Fruit fly (Drosophila melanogaster) whole organism, embryonic: ENCODE measurements around the gene CG5188.
A peak's percentile ranks its signal among the peaks of the same experiment; 100 is the strongest.

Source experiments
- Awh ChIP-seq: fragments of 200-800 bp; sonication (Bioruptor generic); IDR thresholded peaks from 2 replicates; pipeline ENCODE4, ENCODE4 v1.3.6; 2022; ENCODE audit warnings: missing biosample characterization, missing genetic modification characterization
- Bgb ChIP-seq: fragments of 200-800 bp; sonication (Bioruptor generic); IDR thresholded peaks from 2 replicates; pipeline ENCODE4 v1.3.6; 2022; ENCODE audit warnings: missing biosample characterization, missing genetic modification characterization; ENCODE audit not compliant: partially characterized antibody
- CG11093 ChIP-seq: fragments of 200-800 bp; sonication (Bioruptor generic); IDR thresholded peaks from 3 replicates; pipeline ENCODE4 v1.3.6; 2022; ENCODE audit warnings: missing biosample characterization, missing genetic modification characterization
- CG11560 ChIP-seq: fragments of 200-800 bp; sonication (Bioruptor generic); IDR thresholded peaks from 3 replicates; pipeline ENCODE4 v1.3.6; 2022; ENCODE audit warnings: missing biosample characterization, missing genetic modification characterization
- CG11696 ChIP-seq: fragments of 200-800 bp; sonication (Bioruptor generic); IDR thresholded peaks from 2 replicates; pipeline ENCODE4 v1.3.6; 2022; ENCODE audit warnings: missing biosample characterization, missing genetic modification characterization
- CG12391 ChIP-seq: fragments of 200-800 bp; sonication (Bioruptor generic); optimal IDR thresholded peaks from 3 replicates; lab custom pipeline; 2018; ENCODE audit warnings: missing biosample characterization, mild to moderate bottlenecking, missing genetic modification characterization, moderate library complexity
- CG12744 ChIP-seq: fragments of 200-800 bp; sonication (Bioruptor generic); optimal IDR thresholded peaks from 2 replicates; lab custom pipeline; 2016; ENCODE audit warnings: missing biosample characterization, missing genetic modification characterization
- CG2889 ChIP-seq: fragments of 200-800 bp; sonication (Bioruptor generic); IDR thresholded peaks from 3 replicates; pipeline ENCODE4 v1.3.6; 2022; ENCODE audit warnings: missing biosample characterization, missing genetic modification characterization
- CG31388 ChIP-seq: fragments of 200-800 bp; sonication (Bioruptor generic); optimal IDR thresholded peaks from 2 replicates; lab custom pipeline; 2016; ENCODE audit warnings: missing biosample characterization, missing genetic modification characterization
- CG3995 ChIP-seq: fragments of 200-800 bp; sonication (Bioruptor generic); optimal IDR thresholded peaks from 3 replicates; lab custom pipeline; 2016; ENCODE audit warnings: missing biosample characterization, missing genetic modification characterization
- CG4617 ChIP-seq: fragments of 200-800 bp; sonication (Bioruptor generic); optimal IDR thresholded peaks from 3 replicates; lab custom pipeline; 2016; ENCODE audit warnings: missing biosample characterization, missing genetic modification characterization, borderline replicate concordance
- CG4854 ChIP-seq: fragments of 200-800 bp; sonication (Bioruptor generic); optimal IDR thresholded peaks from 2 replicates; lab custom pipeline; 2016; ENCODE audit warnings: missing biosample characterization, missing genetic modification characterization, inconsistent platforms
- CG6654 ChIP-seq: fragments of 200-800 bp; sonication (Bioruptor generic); optimal IDR thresholded peaks from 2 replicates; lab custom pipeline; 2017; ENCODE audit warnings: missing biosample characterization, mild to moderate bottlenecking, missing genetic modification characterization
- CG7839 ChIP-seq: fragments of 200-800 bp; sonication (Bioruptor generic); optimal IDR thresholded peaks from 3 replicates; lab custom pipeline; 2018; ENCODE audit warnings: missing biosample characterization, mild to moderate bottlenecking, missing genetic modification characterization, moderate library complexity
- CG8359 ChIP-seq: fragments of 200-800 bp; sonication (Bioruptor generic); optimal IDR thresholded peaks from 2 replicates; lab custom pipeline; 2017; ENCODE audit warnings: missing biosample characterization, mild to moderate bottlenecking, missing genetic modification characterization, borderline replicate concordance
- CG8388 ChIP-seq: fragments of 200-800 bp; sonication (Bioruptor generic); optimal IDR thresholded peaks from 2 replicates; lab custom pipeline; 2019; ENCODE audit warnings: missing biosample characterization, mild to moderate bottlenecking, missing genetic modification characterization, moderate library complexity
- CG9797 ChIP-seq: fragments of 200-800 bp; sonication (Bioruptor generic); optimal IDR thresholded peaks from 3 replicates; lab custom pipeline; 2018; ENCODE audit warnings: missing biosample characterization, mild to moderate bottlenecking, missing genetic modification characterization
- CrebB ChIP-seq: fragments of 200-800 bp; sonication (Bioruptor generic); optimal IDR thresholded peaks from 3 replicates; lab custom pipeline; 2018; ENCODE audit warnings: missing biosample characterization, mild to moderate bottlenecking, missing genetic modification characterization
- Dad ChIP-seq: fragments of 200-800 bp; sonication (Bioruptor generic); optimal IDR thresholded peaks from 3 replicates; lab custom pipeline; 2016; ENCODE audit warnings: missing biosample characterization, missing genetic modification characterization
- ERR ChIP-seq: fragments of 200-800 bp; sonication (Bioruptor generic); optimal IDR thresholded peaks from 2 replicates; lab custom pipeline; 2016; ENCODE audit warnings: missing biosample characterization, missing genetic modification characterization
- Oaz ChIP-seq: fragments of 200-800 bp; sonication (Bioruptor generic); IDR thresholded peaks from 2 replicates; pipeline ENCODE4 v1.3.6; 2022; ENCODE audit warnings: missing biosample characterization, missing genetic modification characterization
- Opbp ChIP-seq: fragments of 200-800 bp; sonication (Bioruptor generic); IDR thresholded peaks from 3 replicates; pipeline ENCODE4 v1.3.6; 2022; ENCODE audit warnings: missing biosample characterization, missing genetic modification characterization; ENCODE audit not compliant: partially characterized antibody
- Rx ChIP-seq: fragments of 200-800 bp; sonication (Bioruptor generic); IDR thresholded peaks from 2 replicates; pipeline ENCODE4 v1.3.6; 2022; ENCODE audit warnings: missing biosample characterization, missing genetic modification characterization
- Taf1 ChIP-seq: fragments of 200-800 bp; sonication (Bioruptor generic); IDR thresholded peaks from 2 replicates; pipeline ENCODE4 v1.3.6; 2022; ENCODE audit warnings: missing biosample characterization, missing genetic modification characterization
- Tbp ChIP-seq: fragments of >200 bp; optimal IDR thresholded peaks from 2 replicates; lab custom pipeline; 2018; ENCODE audit warnings: missing biosample characterization, missing genetic modification characterization
- cad ChIP-seq: fragments of >200 bp; optimal IDR thresholded peaks from 2 replicates; lab custom pipeline; 2017; ENCODE audit warnings: missing biosample characterization, missing genetic modification characterization
- cas ChIP-seq: fragments of 200-800 bp; sonication (Bioruptor generic); IDR thresholded peaks from 2 replicates; pipeline ENCODE4 v1.3.6; 2022; ENCODE audit warnings: missing biosample characterization, missing genetic modification characterization
- cg ChIP-seq: fragments of 200-800 bp; sonication (Bioruptor generic); optimal IDR thresholded peaks from 3 replicates; lab custom pipeline; 2019; ENCODE audit warnings: missing biosample characterization, mild to moderate bottlenecking, missing genetic modification characterization, moderate library complexity
- chinmo ChIP-seq: fragments of 200-800 bp; sonication (Bioruptor generic); IDR thresholded peaks from 4 replicates; pipeline ENCODE4 v1.3.6; 2022; ENCODE audit warnings: missing biosample characterization, missing genetic modification characterization; ENCODE audit not compliant: partially characterized antibody
- crp ChIP-seq, 2 experiments: fragments of 200-800 bp; sonication (Bioruptor generic); optimal IDR thresholded peaks; 2 replicates in 1 of 2; 3 replicates in 1 of 2; lab custom pipeline; 2017; ENCODE audit warnings: missing biosample characterization in 2 of 2, missing genetic modification characterization in 2 of 2, mild to moderate bottlenecking in 1 of 2, moderate library complexity in 1 of 2
- cwo ChIP-seq: fragments of 200-800 bp; sonication (Bioruptor generic); optimal IDR thresholded peaks from 3 replicates; lab custom pipeline; 2017; ENCODE audit warnings: missing biosample characterization, missing genetic modification characterization, mild to moderate bottlenecking, moderate library complexity, missing genetic modification reagents
- dimm ChIP-seq: fragments of 200-800 bp; sonication (Bioruptor generic); IDR thresholded peaks from 2 replicates; pipeline ENCODE4 v1.3.6; 2022; ENCODE audit warnings: missing biosample characterization, missing genetic modification characterization
- esg ChIP-seq: fragments of 200-800 bp; sonication (Bioruptor generic); conservative IDR thresholded peaks from 2 replicates; pipeline ENCODE4 v1.3.6; 2022; ENCODE audit warnings: missing biosample characterization, missing genetic modification characterization
- insv ChIP-seq, 2 experiments: fragments of 200-800 bp; sonication (Bioruptor generic); optimal IDR thresholded peaks; 3 replicates each; lab custom pipeline; 2016 to 2018; ENCODE audit warnings: missing biosample characterization in 2 of 2, missing genetic modification characterization in 2 of 2
- kay ChIP-seq: fragments of 200-800 bp; sonication (Bioruptor generic); optimal IDR thresholded peaks from 2 replicates; lab custom pipeline; 2016; ENCODE audit warnings: missing biosample characterization, missing genetic modification characterization
- lilli ChIP-seq: fragments of 200-800 bp; sonication (Bioruptor generic); optimal IDR thresholded peaks from 3 replicates; lab custom pipeline; 2016; ENCODE audit warnings: missing biosample characterization, missing genetic modification characterization
- mam ChIP-seq: fragments of 200-800 bp; sonication (Bioruptor generic); optimal IDR thresholded peaks from 3 replicates; lab custom pipeline; 2016; ENCODE audit warnings: missing biosample characterization, missing genetic modification characterization
- pnt ChIP-seq: fragments of 200-800 bp; sonication (Bioruptor generic); optimal IDR thresholded peaks from 3 replicates; lab custom pipeline; 2016; ENCODE audit warnings: missing biosample characterization, missing genetic modification characterization
- prd ChIP-seq, 3 experiments: fragments of >200 bp in 2 of 3; fragments of 200-800 bp in 1 of 3; sonication (Bioruptor generic) in 1 of 3; optimal IDR thresholded peaks in 2 of 3; IDR thresholded peaks in 1 of 3; 2 replicates in 2 of 3; 3 replicates in 1 of 3; pipeline versions ENCODE4 v1.3.6 to Lab custom; 2017 to 2022; ENCODE audit warnings: missing biosample characterization in 1 of 3, missing genetic modification characterization in 1 of 3
- repo ChIP-seq: fragments of 200-800 bp; sonication (Bioruptor generic); optimal IDR thresholded peaks from 2 replicates; lab custom pipeline; 2016; ENCODE audit warnings: missing biosample characterization, missing genetic modification characterization
- rib ChIP-seq: fragments of 200-800 bp; sonication (Bioruptor generic); IDR thresholded peaks from 2 replicates; pipeline ENCODE4 v1.3.6; 2022; ENCODE audit warnings: missing biosample characterization, missing genetic modification characterization
- sisA ChIP-seq: fragments of 200-800 bp; sonication (Bioruptor generic); IDR thresholded peaks from 2 replicates; pipeline ENCODE4 v1.3.6; 2022; ENCODE audit warnings: missing biosample characterization, missing genetic modification characterization
- ssp ChIP-seq: fragments of 200-800 bp; sonication (Bioruptor generic); IDR thresholded peaks from 2 replicates; pipeline ENCODE4 v1.3.6; 2022; ENCODE audit warnings: missing biosample characterization, missing genetic modification characterization
- twi ChIP-seq: fragments of 200-800 bp; optimal IDR thresholded peaks from 2 replicates; lab custom pipeline; 2019; ENCODE audit warnings: missing biosample characterization, mild to moderate bottlenecking, missing genetic modification characterization, moderate library complexity
- wdn ChIP-seq: fragments of 200-800 bp; sonication (Bioruptor generic); IDR thresholded peaks from 2 replicates; pipeline ENCODE4 v1.3.6; 2022; ENCODE audit warnings: missing biosample characterization, missing genetic modification characterization
- zen ChIP-seq: fragments of 200-800 bp; sonication (Bioruptor generic); optimal IDR thresholded peaks from 3 replicates; lab custom pipeline; 2018; ENCODE audit warnings: missing biosample characterization, mild to moderate bottlenecking, missing genetic modification characterization, moderate library complexity

The CG5188 gene

DNA sequence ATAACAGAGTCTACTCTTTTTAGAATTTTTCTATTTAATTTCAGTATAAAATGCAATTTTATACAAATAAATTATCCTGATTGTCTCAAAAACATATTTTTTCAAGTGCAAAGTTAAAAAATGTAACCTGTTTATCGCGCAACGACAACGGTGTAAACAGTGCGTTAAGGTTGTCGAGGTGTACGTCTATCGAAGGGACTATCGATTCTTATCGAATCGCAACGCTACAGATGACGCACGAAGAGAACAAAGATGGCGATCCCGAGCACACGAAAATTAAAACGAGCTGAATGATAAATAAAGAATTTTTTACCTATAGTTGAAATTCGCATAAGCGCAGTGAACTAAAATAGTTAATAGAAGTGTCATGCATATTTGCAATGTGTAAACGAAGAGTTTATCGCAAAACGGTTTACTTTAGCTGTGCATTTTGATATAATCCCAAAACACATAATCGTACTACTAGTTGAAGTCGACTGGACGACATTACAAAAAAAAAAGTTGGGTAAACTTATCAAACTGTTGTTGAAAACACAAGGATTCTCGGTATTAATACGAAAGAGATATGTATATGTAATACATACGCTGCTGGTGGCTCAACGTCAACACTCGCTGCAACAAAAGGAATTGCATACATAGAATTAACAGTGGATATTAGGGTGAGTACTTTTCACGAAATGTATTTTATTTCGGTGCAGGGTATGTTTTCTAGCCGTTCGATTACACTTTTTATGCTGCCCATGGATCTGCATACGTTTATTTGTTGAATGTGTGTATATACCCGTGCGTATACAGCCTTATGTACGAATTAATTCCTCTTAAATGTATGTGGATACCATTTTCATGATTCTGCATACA is 40.5 kb upstream of the CG5188 start, which contains the start of gene da (continued):
- TF ChIP-seq cg (GFP tag; lab: Kevin White, UChicago) (no peak), CG8359 (GFP tag; lab: Kevin White, UChicago) (no peak), lilli (GFP tag; lab: Kevin White, UChicago) (peak; percentile 70), CG4617 (peak; percentile 49), esg (peak; percentile 36; the same call in 1 of the 2 replicates), kay (GFP tag; lab: Kevin White, UChicago) (peak; percentile 95), dimm (GFP tag; lab: Robert Waterston, UW) (no peak), CG6654 (GFP tag; lab: Kevin White, UChicago) (no peak), CG4854 (GFP tag; lab: Kevin White, UChicago) (peak; percentile 8), CG11696 (no peak), Taf1 (no peak), twi (tag; lab: Kevin White, UChicago) (peak; percentile 43), wdn (peak; percentile 29; the same call in 1 of the 2 replicates), Awh (GFP tag; lab: Robert Waterston, UW) (peak; percentile 52; the same call in 1 of the 2 replicates), repo (GFP tag; lab: Kevin White, UChicago) (no peak), CG2889 (GFP tag; lab: Robert Waterston, UW) (no peak), crp (GFP tag; optimal IDR thresholded peaks at IDR 0.05; lab: Kevin White, UChicago) (peak in 1 of 2 experiments; percentile 55), Bgb (GFP tag; lab: Robert Waterston, UW) (peak; percentile 49; the same call in 1 of the 2 replicates), CrebB (tag; lab: Kevin White, UChicago) (peak; percentile 43), Dad (peak; percentile 45), chinmo (GFP tag; lab: Robert Waterston, UW) (0 out of 4 replicates have a peak, but pooled peaks have one; percentile 52), Oaz (GFP tag; lab: Robert Waterston, UW) (no peak), CG31388 (peak; percentile 7), ERR (GFP tag; lab: Kevin White, UChicago) (no peak), Tbp (GFP tag; lab: Kevin White, UChicago) (no peak), ssp (GFP tag; lab: Robert Waterston, UW) (peak; percentile 98), Rx (GFP tag; lab: Robert Waterston, UW) (no peak; the same call in 1 of the 2 replicates), Opbp (GFP tag; lab: Robert Waterston, UW) (peak; percentile 47; the same call in 1 of the 3 replicates), CG7839 (tag; lab: Kevin White, UChicago) (peak; percentile 61), CG8388 (GFP tag; lab: Kevin White, UChicago) (peak; percentile 21), CG11560 (no peak), cwo (GFP tag; lab: Kevin White, UChicago) (no peak), pnt (peak; percentile 26), prd (optimal IDR thresholded peaks at IDR 0.05; lab: Kevin White, UChicago) (no peak), prd (GFP tag; IDR thresholded peaks at IDR 0.05; lab: Robert Waterston, UW) (peak; percentile 74), cas (no peak), zen (tag; lab: Kevin White, UChicago) (peak; percentile 57), CG11093 (GFP tag; lab: Robert Waterston, UW) (no peak), CG12391 (tag; lab: Kevin White, UChicago) (peak; percentile 83), insv (GFP tag; optimal IDR thresholded peaks at IDR 0.05; lab: Kevin White, UChicago) (no peak), rib (GFP tag; lab: Robert Waterston, UW) (peak; percentile 45), CG3995 (GFP tag; lab: Kevin White, UChicago) (peak; percentile 63), mam (peak; percentile 70), cad (GFP tag; lab: Kevin White, UChicago) (no peak), CG9797 (GFP tag; lab: Kevin White, UChicago) (peak; percentile 58), CG12744 (GFP tag; lab: Kevin White, UChicago) (peak; percentile 3), sisA (GFP tag; lab: Robert Waterston, UW) (no peak; the same call in 1 of the 2 replicates)
